Worm (Caenorhabditis elegans) whole organism, L1 larva: Measurements from ENCODE around the gene fbxa-152.
A peak's percentile ranks its signal among the peaks of the same experiment; 100 is the strongest.

ENCODE experiments used
- C04F5.9 ChIP-seq: sonication (generic microtip); optimal IDR thresholded peaks from 2 replicates; lab custom pipeline; 2016; ENCODE audit warnings: missing genetic modification characterization, missing compliant biosample characterization
- C16A3.4 ChIP-seq: fragments of 150-350 bp; optimal IDR thresholded peaks from 2 replicates; lab custom pipeline; 2014; ENCODE audit warnings: missing biosample characterization, missing genetic modification characterization
- C34B4.2 ChIP-seq: sonication (generic microtip); optimal IDR thresholded peaks from 2 replicates; lab custom pipeline; 2017; ENCODE audit warnings: mild to moderate bottlenecking, missing genetic modification characterization, missing compliant biosample characterization
- aha-1 ChIP-seq: fragments of 150-350 bp; optimal IDR thresholded peaks from 2 replicates; lab custom pipeline; 2014; ENCODE audit warnings: missing biosample characterization, missing genetic modification characterization
- alr-1 ChIP-seq: fragments of 200-800 bp; sonication (Bioruptor generic); optimal IDR thresholded peaks from 2 replicates; lab custom pipeline; 2018; ENCODE audit warnings: borderline replicate concordance, mild to moderate bottlenecking, missing genetic modification characterization, missing compliant biosample characterization
- ama-1 ChIP-seq: fragments of 150-350 bp; optimal IDR thresholded peaks from 2 replicates; lab custom pipeline; 2014
- blmp-1 ChIP-seq: fragments of 150-350 bp; optimal IDR thresholded peaks from 2 replicates; lab custom pipeline; 2014; ENCODE audit warnings: missing biosample characterization, missing genetic modification characterization
- ceh-8 ChIP-seq: fragments of 200-800 bp; sonication (Bioruptor generic); optimal IDR thresholded peaks from 2 replicates; lab custom pipeline; 2018; ENCODE audit warnings: mild to moderate bottlenecking, missing genetic modification characterization, moderate library complexity, missing compliant biosample characterization
- ceh-82 ChIP-seq, 3 experiments: fragments of 150-350 bp in 1 of 3; sonication (generic microtip) in 2 of 3; optimal IDR thresholded peaks; 2 replicates each; lab custom pipeline; 2014 to 2017; ENCODE audit warnings: missing biosample characterization in 3 of 3, missing genetic modification characterization in 3 of 3
- ceh-90 ChIP-seq: sonication (generic microtip); optimal IDR thresholded peaks from 2 replicates; lab custom pipeline; 2016; ENCODE audit warnings: missing genetic modification characterization, missing compliant biosample characterization
- dpl-1 ChIP-seq, 3 experiments: fragments of 150-350 bp in 2 of 3; sonication (generic microtip) in 1 of 3; optimal IDR thresholded peaks; 2 replicates each; lab custom pipeline; 2014 to 2017; ENCODE audit warnings: missing biosample characterization in 3 of 3, missing genetic modification characterization in 3 of 3, missing genetic modification reagents in 3 of 3
- egl-27 ChIP-seq, 2 experiments: fragments of 150-350 bp in 1 of 2; sonication (generic microtip); optimal IDR thresholded peaks; 3 replicates each; lab custom pipeline; 2017 to 2018; ENCODE audit warnings: missing biosample characterization in 2 of 2, missing genetic modification characterization in 2 of 2, missing genetic modification reagents in 2 of 2
- elt-3 ChIP-seq, 6 experiments: fragments of 150-350 bp in 1 of 6; sonication (generic microtip); optimal IDR thresholded peaks; 2 replicates each; lab custom pipeline; 2017 to 2018; ENCODE audit warnings: missing biosample characterization in 6 of 6, missing genetic modification characterization in 6 of 6, inconsistent platforms in 1 of 6
- fos-1 ChIP-seq: fragments of 150-350 bp; optimal IDR thresholded peaks from 2 replicates; lab custom pipeline; 2014; ENCODE audit warnings: missing biosample characterization, missing genetic modification characterization
- hlh-17 ChIP-seq: fragments of 200-800 bp; sonication (Bioruptor generic); optimal IDR thresholded peaks from 2 replicates; lab custom pipeline; 2018; ENCODE audit warnings: missing genetic modification characterization, mild to moderate bottlenecking, missing compliant biosample characterization, moderate library complexity, borderline replicate concordance
- isw-1 ChIP-seq: fragments of 200-800 bp; sonication (Bioruptor generic); IDR thresholded peaks from 2 replicates; pipeline ENCODE4 v1.3.6; 2022; ENCODE audit warnings: missing genetic modification characterization, missing compliant biosample characterization
- lin-13 ChIP-seq: fragments of 150-350 bp; optimal IDR thresholded peaks from 2 replicates; lab custom pipeline; 2014; ENCODE audit warnings: missing biosample characterization, missing genetic modification reagents, missing genetic modification characterization
- lin-15B ChIP-seq: fragments of 150-350 bp; sonication (generic microtip); optimal IDR thresholded peaks from 3 replicates; lab custom pipeline; 2014; ENCODE audit warnings: missing biosample characterization, missing genetic modification characterization
- lin-35 ChIP-seq, 2 experiments: fragments of 150-350 bp; optimal IDR thresholded peaks; 2 replicates each; lab custom pipeline; 2014; ENCODE audit warnings: missing biosample characterization in 2 of 2, missing genetic modification characterization in 2 of 2, missing genetic modification reagents in 2 of 2
- lin-39 ChIP-seq: fragments of 150-350 bp; optimal IDR thresholded peaks from 2 replicates; lab custom pipeline; 2014; ENCODE audit warnings: missing biosample characterization, missing genetic modification reagents, missing genetic modification characterization
- lir-3 ChIP-seq: sonication (generic microtip); optimal IDR thresholded peaks from 2 replicates; lab custom pipeline; 2016; ENCODE audit warnings: mild to moderate bottlenecking, missing genetic modification characterization, moderate library complexity, missing compliant biosample characterization; ENCODE audit not compliant: poor library complexity
- lsy-2 ChIP-seq, 2 experiments: fragments of 150-350 bp; optimal IDR thresholded peaks; 2 replicates each; lab custom pipeline; 2014; ENCODE audit warnings: missing biosample characterization in 2 of 2, missing genetic modification characterization in 2 of 2
- mab-9 ChIP-seq: fragments of 200-800 bp; sonication (Bioruptor generic); IDR thresholded peaks from 2 replicates; pipeline ENCODE4 v1.3.6; 2022; ENCODE audit warnings: missing genetic modification reagents, missing genetic modification characterization, missing compliant biosample characterization
- mdl-1 ChIP-seq, 2 experiments: fragments of 150-350 bp; optimal IDR thresholded peaks; 2 replicates each; lab custom pipeline; 2014 to 2017; ENCODE audit warnings: missing biosample characterization in 2 of 2, missing genetic modification characterization in 2 of 2, inconsistent platforms in 1 of 2
- mef-2 ChIP-seq: fragments of 150-350 bp; optimal IDR thresholded peaks from 2 replicates; lab custom pipeline; 2014; ENCODE audit warnings: missing biosample characterization, missing genetic modification characterization
- mep-1 ChIP-seq: fragments of 150-350 bp; optimal IDR thresholded peaks from 2 replicates; lab custom pipeline; 2014; ENCODE audit warnings: missing biosample characterization, missing genetic modification characterization
- nhr-11 ChIP-seq: fragments of 150-350 bp; optimal IDR thresholded peaks from 2 replicates; lab custom pipeline; 2014; ENCODE audit warnings: missing biosample characterization, missing genetic modification characterization
- nhr-12 ChIP-seq: sonication (generic microtip); optimal IDR thresholded peaks from 2 replicates; lab custom pipeline; 2017; ENCODE audit warnings: missing biosample characterization, missing genetic modification characterization
- nhr-19 ChIP-seq: fragments of 200-800 bp; sonication (Bioruptor generic); conservative IDR thresholded peaks from 2 replicates; pipeline ENCODE4 v1.3.6; 2022; ENCODE audit warnings: missing genetic modification characterization, missing compliant biosample characterization
- nhr-28 ChIP-seq: fragments of 150-350 bp; optimal IDR thresholded peaks from 2 replicates; lab custom pipeline; 2014; ENCODE audit warnings: missing biosample characterization, missing genetic modification characterization
- nhr-47 ChIP-seq: sonication (generic microtip); optimal IDR thresholded peaks from 2 replicates; lab custom pipeline; 2016; ENCODE audit warnings: mild to moderate bottlenecking, missing genetic modification characterization, moderate library complexity, missing compliant biosample characterization
- nhr-77 ChIP-seq: fragments of 150-350 bp; optimal IDR thresholded peaks from 2 replicates; lab custom pipeline; 2014; ENCODE audit warnings: missing biosample characterization, missing genetic modification characterization
- nhr-84 ChIP-seq: sonication (generic microtip); optimal IDR thresholded peaks from 2 replicates; lab custom pipeline; 2017; ENCODE audit warnings: missing biosample characterization, missing genetic modification characterization
- nhr-90 ChIP-seq: sonication (generic microtip); optimal IDR thresholded peaks from 2 replicates; lab custom pipeline; 2016; ENCODE audit warnings: mild to moderate bottlenecking, missing genetic modification characterization, missing compliant biosample characterization; ENCODE audit not compliant: poor library complexity
- pag-3 ChIP-seq: sonication (generic microtip); optimal IDR thresholded peaks from 2 replicates; lab custom pipeline; 2017; ENCODE audit warnings: missing genetic modification characterization, mild to moderate bottlenecking, missing compliant biosample characterization, antibody characterized with exemption, borderline replicate concordance; ENCODE audit not compliant: insufficient read depth
- skn-1 ChIP-seq: fragments of 150-350 bp; optimal IDR thresholded peaks from 2 replicates; lab custom pipeline; 2014; ENCODE audit warnings: missing biosample characterization, missing genetic modification characterization
- snpc-4 ChIP-seq: fragments of 150-350 bp; optimal IDR thresholded peaks from 2 replicates; lab custom pipeline; 2014; ENCODE audit warnings: missing biosample characterization, missing genetic modification characterization
- sptf-1 ChIP-seq: fragments of 150-350 bp; optimal IDR thresholded peaks from 2 replicates; lab custom pipeline; 2014; ENCODE audit warnings: missing biosample characterization, missing genetic modification characterization
- swsn-7 ChIP-seq: sonication (generic microtip); optimal IDR thresholded peaks from 2 replicates; lab custom pipeline; 2016; ENCODE audit warnings: missing genetic modification characterization, missing compliant biosample characterization
- tbx-2 ChIP-seq: sonication (generic microtip); optimal IDR thresholded peaks from 2 replicates; lab custom pipeline; 2016; ENCODE audit warnings: missing genetic modification characterization, missing compliant biosample characterization
- unc-30 ChIP-seq: sonication (generic microtip); optimal IDR thresholded peaks from 2 replicates; lab custom pipeline; 2017; ENCODE audit warnings: missing biosample characterization, missing genetic modification characterization
- unc-62 ChIP-seq: fragments of 150-350 bp; optimal IDR thresholded peaks from 2 replicates; lab custom pipeline; 2014; ENCODE audit warnings: missing biosample characterization, missing genetic modification reagents, missing genetic modification characterization
- unc-86 ChIP-seq: sonication (generic microtip); optimal IDR thresholded peaks from 2 replicates; lab custom pipeline; 2016; ENCODE audit warnings: missing genetic modification characterization, missing compliant biosample characterization
- vab-15 ChIP-seq: sonication (generic microtip); optimal IDR thresholded peaks from 2 replicates; lab custom pipeline; 2017; ENCODE audit warnings: missing genotype, mild to moderate bottlenecking, missing genetic modification characterization, missing compliant biosample characterization
- zag-1 ChIP-seq: fragments of 150-350 bp; optimal IDR thresholded peaks from 2 replicates; lab custom pipeline; 2014; ENCODE audit warnings: missing biosample characterization, missing genetic modification characterization
- zip-4 ChIP-seq: fragments of 200-800 bp; sonication (Bioruptor generic); optimal IDR thresholded peaks from 2 replicates; lab custom pipeline; 2018; ENCODE audit warnings: mild to moderate bottlenecking, missing genetic modification characterization, moderate library complexity, missing compliant biosample characterization
- ztf-11 ChIP-seq, 2 experiments: sonication (generic microtip); optimal IDR thresholded peaks; 2 replicates each; lab custom pipeline; 2016 to 2017; ENCODE audit warnings: missing genetic modification characterization in 2 of 2, missing biosample characterization in 1 of 2, missing compliant biosample characterization in 1 of 2
- ztf-4 ChIP-seq: fragments of 150-350 bp; optimal IDR thresholded peaks from 2 replicates; lab custom pipeline; 2014; ENCODE audit warnings: missing biosample characterization, missing genetic modification characterization

The fbxa-152 gene

ce11 chrV:15566511-15567178, 35.5 kb downstream of the fbxa-152 start (continued):
- TF ChIP-seq nhr-19 (GFP tag; lab: Robert Waterston, UW) = peak; percentile 100
- TF ChIP-seq fos-1 = peak; percentile 2
- TF ChIP-seq nhr-84 (tag; lab: Kevin White, UChicago) = no peak
- TF ChIP-seq nhr-90 (tag; lab: Kevin White, UChicago) = peak; percentile 82
- TF ChIP-seq ztf-4 (tag; lab: Kevin White, UChicago) = peak; percentile 73
- TF ChIP-seq sptf-1 = no peak
- TF ChIP-seq mab-9 = peak; percentile 68
- TF ChIP-seq ama-1 (lab: Kevin White, UChicago) = peak; percentile 43
- no peak for TF ChIP-seq ceh-8 (GFP tag; lab: Kevin White, UChicago)
- peak in 1 of 2 experiments; percentile 48 for TF ChIP-seq ztf-11 (tag; optimal IDR thresholded peaks at IDR 0.05; lab: Kevin White, UChicago)
- peak; percentile 64 for TF ChIP-seq mef-2 (tag; lab: Kevin White, UChicago)
- no peak for TF ChIP-seq ceh-90 (tag; lab: Kevin White, UChicago)
- peak; percentile 62 to 87 for TF ChIP-seq lin-35 (GFP tag; optimal IDR thresholded peaks at IDR 0.05; lab: Kevin White, UChicago)
- TF ChIP-seq dpl-1 (GFP tag; optimal IDR thresholded peaks at IDR 0.05; lab: Kevin White, UChicago) = peak; percentile 50 to 72 (median 66)
- TF ChIP-seq isw-1 (GFP tag; lab: Robert Waterston, UW) = no peak
- TF ChIP-seq nhr-77 = peak; percentile 17
- TF ChIP-seq vab-15 (tag; lab: Kevin White, UChicago) = no peak
- no peak for TF ChIP-seq pag-3 (tag; lab: Kevin White, UChicago)
- TF ChIP-seq lin-15B (tag; lab: Kevin White, UChicago) = no peak
- TF ChIP-seq lir-3 (tag; lab: Kevin White, UChicago) = peak; percentile 71
- peak; percentile 66 for TF ChIP-seq swsn-7 (tag; lab: Kevin White, UChicago)
- TF ChIP-seq unc-30 (tag; lab: Kevin White, UChicago) = no peak
- peak; percentile 93 for TF ChIP-seq C16A3.4 (tag; lab: Kevin White, UChicago)
- no peak for TF ChIP-seq zag-1 (tag; lab: Kevin White, UChicago)
- peak in 1 of 3 experiments; percentile 44 for TF ChIP-seq ceh-82 (tag; optimal IDR thresholded peaks at IDR 0.05; lab: Kevin White, UChicago)
- TF ChIP-seq mdl-1 (tag; optimal IDR thresholded peaks at IDR 0.05; lab: Kevin White, UChicago) = peak in 1 of 2 experiments; percentile 99
- peak; percentile 67 for TF ChIP-seq nhr-11 (tag; lab: Kevin White, UChicago)
- peak; percentile 74 for TF ChIP-seq lin-13 (GFP tag; lab: Kevin White, UChicago)
- TF ChIP-seq zip-4 (GFP tag; lab: Kevin White, UChicago) = no peak
- TF ChIP-seq nhr-12 = no peak
- TF ChIP-seq nhr-28 = no peak
- TF ChIP-seq unc-62 (GFP tag; lab: Kevin White, UChicago) = no peak
- peak; percentile 80 for TF ChIP-seq mep-1
- TF ChIP-seq tbx-2 (tag; lab: Kevin White, UChicago) = peak; percentile 89
- peak; percentile 76 to 87 for TF ChIP-seq lsy-2 (tag; optimal IDR thresholded peaks at IDR 0.05; lab: Kevin White, UChicago)
- TF ChIP-seq hlh-17 (GFP tag; lab: Kevin White, UChicago) = no peak
- TF ChIP-seq nhr-47 (tag; lab: Kevin White, UChicago) = peak; percentile 76
- peak in 3 of 6 experiments; percentile 12 to 93 (median 70) for TF ChIP-seq elt-3 (tag; optimal IDR thresholded peaks at IDR 0.05; lab: Kevin White, UChicago)

- TF ChIP-seq lir-3 (tag; lab: Kevin White, UChicago) = peak; percentile 16
- no peak for TF ChIP-seq alr-1 (tag; lab: Kevin White, UChicago)
- no peak for TF ChIP-seq ceh-8 (GFP tag; lab: Kevin White, UChicago)
- TF ChIP-seq mab-9 = no peak
- no peak for TF ChIP-seq nhr-28
- no peak for TF ChIP-seq hlh-17 (GFP tag; lab: Kevin White, UChicago)
- TF ChIP-seq unc-30 (tag; lab: Kevin White, UChicago) = no peak
- TF ChIP-seq unc-86 = no peak
- peak; percentile 36 to 48 for TF ChIP-seq lsy-2 (tag; optimal IDR thresholded peaks at IDR 0.05; lab: Kevin White, UChicago)
- no peak for TF ChIP-seq egl-27 (tag; optimal IDR thresholded peaks at IDR 0.05; lab: Kevin White, UChicago)
- no peak for TF ChIP-seq unc-62 (GFP tag; lab: Kevin White, UChicago)
- no peak for TF ChIP-seq pag-3 (tag; lab: Kevin White, UChicago)
- peak in 1 of 2 experiments; percentile 78 for TF ChIP-seq lin-35 (GFP tag; optimal IDR thresholded peaks at IDR 0.05; lab: Kevin White, UChicago)
- peak; percentile 47 for TF ChIP-seq lin-39
- no peak for TF ChIP-seq C04F5.9 (tag; lab: Kevin White, UChicago)
- peak; percentile 98 for TF ChIP-seq nhr-19 (GFP tag; lab: Robert Waterston, UW)
- TF ChIP-seq snpc-4 (tag; lab: Kevin White, UChicago) = no peak
- peak; percentile 43 for TF ChIP-seq blmp-1
- no peak for TF ChIP-seq C34B4.2 (tag; lab: Kevin White, UChicago)
- no peak for TF ChIP-seq aha-1 (tag; lab: Kevin White, UChicago)
- no peak for TF ChIP-seq skn-1 (tag; lab: Kevin White, UChicago)
- no peak for TF ChIP-seq ztf-11 (tag; optimal IDR thresholded peaks at IDR 0.05; lab: Kevin White, UChicago)
- TF ChIP-seq ama-1 (lab: Kevin White, UChicago) = no peak
- no peak for TF ChIP-seq sptf-1
Measured at ce11 chrV:15563985-15564384, 38.2 kb downstream of the fbxa-152 start.
